Fruit fly (Drosophila melanogaster): ENCODE measurements around the gene CG46306.

- TF ChIP-seq CG14667 (GFP tag; IDR thresholded peaks at IDR 0.05), result no peak
- no peak for TF ChIP-seq da (GFP tag; optimal IDR thresholded peaks at IDR 0.05)
- no peak for TF ChIP-seq disco-r (GFP tag; optimal IDR thresholded peaks at IDR 0.05)
- no peak for TF ChIP-seq bigmax (GFP tag; optimal IDR thresholded peaks at IDR 0.05)
These were observed 37.2 kb downstream of the CG46306 start for dm6 chrX:16798166-16798565.

All from whole organism, embryonic.